Fruit fly (Drosophila melanogaster) whole organism, adult: ENCODE results near the gene CG12093.
A peak's percentile ranks its signal among the peaks of the same experiment; 100 is the strongest.

Source experiments
- CG11617 ChIP-seq: fragments of 200-800 bp; sonication (Bioruptor generic); optimal IDR thresholded peaks from 2 replicates; lab custom pipeline; 2017; ENCODE audit warnings: mild to moderate bottlenecking, missing biosample characterization, missing genetic modification reagents, missing genetic modification characterization
- CG12768 ChIP-seq: fragments of 200-800 bp; sonication (Bioruptor generic); optimal IDR thresholded peaks from 2 replicates; lab custom pipeline; 2017; ENCODE audit warnings: missing biosample characterization, missing genetic modification characterization, mild to moderate bottlenecking, moderate library complexity, missing genetic modification reagents
- CG14711 ChIP-seq: fragments of 200-800 bp; sonication (Bioruptor generic); optimal IDR thresholded peaks from 2 replicates; lab custom pipeline; 2018; ENCODE audit warnings: missing biosample characterization, mild to moderate bottlenecking, missing genetic modification characterization, moderate library complexity
- CG1620 ChIP-seq: fragments of 200-800 bp; sonication (Bioruptor generic); optimal IDR thresholded peaks from 2 replicates; lab custom pipeline; 2016; ENCODE audit warnings: missing biosample characterization, missing genetic modification characterization
- CG33017 ChIP-seq: fragments of 200-800 bp; sonication (Bioruptor generic); optimal IDR thresholded peaks from 2 replicates; lab custom pipeline; 2018; ENCODE audit warnings: missing biosample characterization, mild to moderate bottlenecking, missing genetic modification characterization, moderate library complexity
- CG5204 ChIP-seq: fragments of 200-800 bp; sonication (Bioruptor generic); optimal IDR thresholded peaks from 2 replicates; lab custom pipeline; 2016; ENCODE audit warnings: missing biosample characterization, missing genetic modification characterization
- CG7045 ChIP-seq: fragments of 200-800 bp; sonication (Bioruptor generic); optimal IDR thresholded peaks from 2 replicates; lab custom pipeline; 2017; ENCODE audit warnings: missing biosample characterization, mild to moderate bottlenecking, missing genetic modification characterization
- CG7101 ChIP-seq: fragments of 200-800 bp; sonication (Bioruptor generic); optimal IDR thresholded peaks from 2 replicates; lab custom pipeline; 2018; ENCODE audit warnings: missing biosample characterization, mild to moderate bottlenecking, missing genetic modification characterization, moderate library complexity
- Clk ChIP-seq: fragments of 200-800 bp; sonication (Bioruptor generic); optimal IDR thresholded peaks from 2 replicates; lab custom pipeline; 2017; ENCODE audit warnings: missing biosample characterization, missing genetic modification characterization
- Crg-1 ChIP-seq: fragments of 200-800 bp; sonication (Bioruptor generic); optimal IDR thresholded peaks from 2 replicates; lab custom pipeline; 2016; ENCODE audit warnings: missing biosample characterization, missing genetic modification characterization
- Hr96 ChIP-seq: fragments of 200-800 bp; sonication (Bioruptor generic); optimal IDR thresholded peaks from 2 replicates; lab custom pipeline; 2016; ENCODE audit warnings: missing biosample characterization, missing genetic modification characterization
- Mnt ChIP-seq: fragments of 200-800 bp; sonication (Bioruptor generic); optimal IDR thresholded peaks from 2 replicates; lab custom pipeline; 2016; ENCODE audit warnings: missing biosample characterization, mild to moderate bottlenecking, missing genetic modification characterization
- bab1 ChIP-seq: fragments of 200-800 bp; sonication (Bioruptor generic); optimal IDR thresholded peaks from 3 replicates; lab custom pipeline; 2019; ENCODE audit warnings: missing biosample characterization, mild to moderate bottlenecking, missing genetic modification characterization, moderate library complexity
- cic ChIP-seq: fragments of 200-800 bp; sonication (Bioruptor generic); optimal IDR thresholded peaks from 2 replicates; lab custom pipeline; 2017; ENCODE audit warnings: missing biosample characterization, mild to moderate bottlenecking, missing genetic modification characterization, moderate library complexity
- cnc ChIP-seq, 2 experiments: fragments of >200 bp; optimal IDR thresholded peaks; 2 replicates each; lab custom pipeline; 2017
- kay ChIP-seq: fragments of 200-800 bp; sonication (Bioruptor generic); peaks from one replicate; lab custom pipeline; 2016; ENCODE audit warnings: missing biosample characterization, missing genetic modification characterization, borderline replicate concordance
- ovo ChIP-seq: fragments of 200-800 bp; sonication (Bioruptor generic); optimal IDR thresholded peaks from 2 replicates; lab custom pipeline; 2016; ENCODE audit warnings: missing biosample characterization, missing genetic modification characterization
- pad ChIP-seq: fragments of 200-800 bp; sonication (Bioruptor generic); optimal IDR thresholded peaks from 3 replicates; lab custom pipeline; 2017; ENCODE audit warnings: missing biosample characterization, missing genetic modification characterization, mild to moderate bottlenecking, moderate library complexity, missing genetic modification reagents
- tj ChIP-seq: fragments of 200-800 bp; sonication (Bioruptor generic); optimal IDR thresholded peaks from 3 replicates; lab custom pipeline; 2017; ENCODE audit warnings: missing biosample characterization, mild to moderate bottlenecking, missing genetic modification characterization, moderate library complexity
- toe ChIP-seq: fragments of 200-800 bp; sonication (Bioruptor generic); optimal IDR thresholded peaks from 2 replicates; lab custom pipeline; 2016; ENCODE audit warnings: missing biosample characterization, missing genetic modification characterization

The CG12093 gene

DNA sequence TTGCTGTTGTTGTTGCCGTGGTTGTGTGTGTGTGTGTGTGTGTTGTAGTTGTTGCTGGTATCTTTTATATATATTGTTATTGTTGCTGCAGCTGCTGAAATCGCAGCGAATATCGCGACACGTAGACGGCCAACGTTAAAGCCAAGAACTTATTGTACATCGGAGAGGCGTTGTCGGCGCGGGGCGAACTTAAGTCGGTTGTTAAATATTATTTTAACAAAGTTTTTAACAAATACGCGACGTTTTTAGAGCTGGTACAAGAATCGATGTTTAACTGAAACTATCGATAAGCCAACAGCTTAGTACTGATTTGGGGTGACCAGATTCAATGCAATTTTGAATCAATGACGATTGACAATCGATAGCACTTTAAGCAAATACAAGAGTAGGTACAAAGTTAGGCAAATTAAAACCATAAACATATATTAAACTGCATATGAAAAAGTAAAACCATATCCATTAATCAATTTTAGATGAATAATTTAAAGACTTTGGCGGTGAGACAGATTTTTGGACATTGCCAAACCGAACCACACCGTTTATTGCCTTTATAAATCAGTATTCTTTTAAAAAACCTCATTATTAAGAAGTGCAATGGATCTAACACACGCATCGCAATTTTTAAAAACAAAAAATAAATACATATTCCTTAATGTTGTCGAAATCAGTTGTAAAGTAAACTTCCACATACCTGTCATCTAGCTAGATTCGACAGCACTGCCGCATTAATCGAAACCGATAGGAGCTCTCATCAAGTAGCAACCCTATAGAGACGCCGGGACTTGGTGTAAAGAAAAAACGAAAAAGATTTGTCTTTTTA, 7.3 kb downstream of the CG12093 start, which contains the start of the genes Mrtf and Non2:
Gene Mrtf (minus strand): TSS at position 268 of the 820 bp plus-strand sequence.
Gene Non2 (plus strand): TSS at position 731 of the 820 bp plus-strand sequence.
- TF ChIP-seq kay (GFP tag; lab: Kevin White, UChicago), result peak; percentile 48
- peak; percentile 39 for TF ChIP-seq bab1 (GFP tag; lab: Kevin White, UChicago)
- TF ChIP-seq cic (GFP tag; lab: Kevin White, UChicago), result no peak
- peak; percentile 4 for TF ChIP-seq tj (GFP tag; lab: Kevin White, UChicago)
- TF ChIP-seq CG7101 (tag; lab: Kevin White, UChicago), result peak; percentile 63
- TF ChIP-seq Clk (GFP tag; lab: Kevin White, UChicago), result peak; percentile 23
- TF ChIP-seq CG33017 (tag; lab: Kevin White, UChicago), result peak; percentile 14
- peak; percentile 42 for TF ChIP-seq ovo
- peak; percentile 2 for TF ChIP-seq CG7045
- peak; percentile 86 for TF ChIP-seq toe
- peak; percentile 63 for TF ChIP-seq CG11617 (GFP tag; lab: Kevin White, UChicago)
- peak; percentile 64 for TF ChIP-seq CG12768 (GFP tag; lab: Kevin White, UChicago)
- peak; percentile 84 for TF ChIP-seq CG5204 (GFP tag; lab: Kevin White, UChicago)
- no peak for TF ChIP-seq cnc (optimal IDR thresholded peaks at IDR 0.05; lab: Kevin White, UChicago)
- peak; percentile 34 for TF ChIP-seq Mnt
- peak; percentile 13 for TF ChIP-seq Crg-1
- peak; percentile 79 for TF ChIP-seq Hr96 (GFP tag; lab: Kevin White, UChicago)
- TF ChIP-seq CG14711 (tag; lab: Kevin White, UChicago), result peak; percentile 96
- TF ChIP-seq pad (GFP tag; lab: Kevin White, UChicago), result peak; percentile 18
- TF ChIP-seq CG1620 (GFP tag; lab: Kevin White, UChicago), result peak; percentile 71

DNA sequence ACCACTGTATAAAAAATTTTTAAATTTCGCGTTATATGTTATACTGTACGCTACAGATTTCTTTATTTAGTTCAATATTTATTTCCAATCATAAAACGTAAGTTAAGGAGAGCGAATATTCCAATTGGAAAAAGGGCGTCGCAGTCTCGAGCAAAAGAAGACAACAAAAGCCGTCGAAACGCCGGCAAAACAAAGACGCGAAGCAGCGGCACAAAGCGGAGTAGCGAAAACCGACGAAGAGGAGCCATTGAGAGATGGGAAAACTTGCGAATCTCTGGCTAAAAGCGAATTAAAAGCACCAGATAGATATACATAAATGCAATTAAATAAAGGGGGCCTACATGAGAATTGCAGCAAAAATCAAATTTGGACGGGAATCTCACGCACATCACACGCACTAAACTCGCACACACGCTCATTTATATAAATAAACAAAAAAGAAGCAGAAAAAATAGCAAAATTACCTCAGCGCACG, 8.0 kb downstream of the CG12093 start:
- TF ChIP-seq ovo, result no peak
- TF ChIP-seq Mnt, result peak; percentile 25
- TF ChIP-seq Crg-1, result no peak

DNA sequence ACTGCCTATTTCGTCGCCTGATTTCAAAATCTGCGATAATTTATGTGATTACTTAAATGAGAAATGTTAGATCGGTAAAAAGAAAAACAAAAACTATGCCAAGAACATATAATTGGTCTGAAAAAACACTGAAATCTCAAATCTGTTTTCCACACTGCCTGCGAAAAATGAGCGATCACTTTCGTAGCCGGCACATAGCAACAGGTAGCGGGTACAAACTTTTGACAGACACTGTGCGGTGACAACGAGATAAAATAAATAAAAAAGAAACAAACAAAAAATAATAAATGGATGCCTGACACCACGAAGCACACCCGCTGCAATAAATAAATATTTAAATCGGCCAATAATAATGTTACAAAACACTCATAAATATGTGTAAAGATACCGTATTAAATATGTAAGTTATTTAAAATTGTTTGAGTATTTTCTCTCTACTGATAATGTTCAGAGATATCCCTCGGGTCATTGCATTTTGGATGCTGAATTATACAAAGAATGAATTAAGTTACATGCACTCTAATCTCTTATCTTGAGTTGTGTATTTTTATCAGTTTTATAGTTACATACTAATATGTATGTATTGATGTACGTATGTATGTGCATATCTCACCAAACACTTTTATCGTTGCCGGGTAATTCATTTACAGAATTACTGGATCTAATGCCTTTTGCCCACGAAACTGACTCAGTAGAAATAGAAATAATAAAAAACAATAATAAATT, 8.6 kb downstream of the CG12093 start:
- TF ChIP-seq Crg-1, result no peak
- TF ChIP-seq kay (GFP tag; lab: Kevin White, UChicago), result peak; percentile 94

DNA sequence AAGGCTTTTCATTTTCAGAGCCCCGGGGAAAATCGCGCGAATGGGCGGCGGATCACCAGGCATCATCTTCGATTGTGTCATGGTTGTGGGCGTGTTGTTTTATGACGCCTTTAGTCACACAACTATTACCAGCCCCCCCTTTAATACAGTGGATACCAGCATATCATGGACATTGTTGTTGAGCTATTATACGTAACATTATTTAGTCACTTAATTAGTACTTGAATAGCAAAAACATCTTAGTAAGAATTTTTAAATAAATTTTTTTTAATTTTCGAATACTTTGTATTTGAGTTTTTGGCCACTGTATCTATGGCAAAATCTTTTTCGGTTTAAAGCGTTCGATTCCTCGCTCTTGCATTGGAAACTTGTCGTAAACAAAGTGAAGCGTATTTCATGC, 10.0 kb downstream of the CG12093 start:
- no peak for TF ChIP-seq CG33017 (tag; lab: Kevin White, UChicago)
- no peak for TF ChIP-seq pad (GFP tag; lab: Kevin White, UChicago)
- TF ChIP-seq bab1 (GFP tag; lab: Kevin White, UChicago), result no peak
- no peak for TF ChIP-seq cnc (optimal IDR thresholded peaks at IDR 0.05; lab: Kevin White, UChicago)

DNA sequence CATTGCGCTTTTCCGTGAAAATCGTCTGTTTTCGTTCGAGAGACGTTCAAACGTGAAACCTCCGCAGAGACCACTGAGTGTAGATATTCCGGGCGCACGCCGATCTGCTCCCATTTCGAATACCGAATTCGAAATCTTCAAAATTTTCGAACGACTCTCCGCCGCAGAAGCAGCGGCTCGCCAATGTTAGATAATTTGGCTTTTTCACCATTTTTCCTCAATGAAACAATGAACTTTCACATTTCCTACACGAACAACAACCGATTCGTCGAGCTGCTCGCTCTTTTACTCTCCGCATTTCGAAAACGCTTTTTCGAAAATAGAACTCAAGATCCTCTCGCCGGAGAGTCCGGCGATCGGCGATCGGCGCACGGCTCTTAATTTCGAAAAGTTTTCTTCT, 11.7 kb downstream of the CG12093 start:
- no peak for TF ChIP-seq pad (GFP tag; lab: Kevin White, UChicago)
- TF ChIP-seq CG33017 (tag; lab: Kevin White, UChicago), result no peak
- no peak for TF ChIP-seq cnc (optimal IDR thresholded peaks at IDR 0.05; lab: Kevin White, UChicago)
- no peak for TF ChIP-seq Crg-1
- TF ChIP-seq CG11617 (GFP tag; lab: Kevin White, UChicago), result no peak
- TF ChIP-seq kay (GFP tag; lab: Kevin White, UChicago), result no peak
- TF ChIP-seq CG1620 (GFP tag; lab: Kevin White, UChicago), result no peak
- no peak for TF ChIP-seq Clk (GFP tag; lab: Kevin White, UChicago)
- no peak for TF ChIP-seq tj (GFP tag; lab: Kevin White, UChicago)
- no peak for TF ChIP-seq CG7045
- TF ChIP-seq CG12768 (GFP tag; lab: Kevin White, UChicago), result no peak
- TF ChIP-seq bab1 (GFP tag; lab: Kevin White, UChicago), result no peak
- TF ChIP-seq Hr96 (GFP tag; lab: Kevin White, UChicago), result no peak
- no peak for TF ChIP-seq toe
- no peak for TF ChIP-seq CG7101 (tag; lab: Kevin White, UChicago)

DNA sequence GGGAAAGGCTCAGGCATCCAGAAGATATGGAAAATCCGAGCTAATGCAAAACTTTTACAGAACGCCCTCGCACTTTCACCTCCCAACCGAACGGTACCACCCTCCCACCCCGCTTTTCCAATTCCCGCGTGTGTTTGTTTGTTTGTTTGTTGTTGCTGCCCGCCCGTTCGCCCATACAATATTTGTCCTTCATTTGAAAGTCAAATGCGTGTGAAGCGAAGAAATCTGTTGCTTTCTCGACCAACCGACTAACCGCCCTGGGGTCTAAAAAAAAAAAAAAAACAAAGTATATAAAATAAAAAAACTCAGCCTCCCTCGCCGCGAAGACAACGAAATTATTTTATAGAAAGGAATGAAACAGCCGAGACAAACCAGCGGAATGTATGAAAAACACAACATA, 25.4 kb downstream of the CG12093 start:
- TF ChIP-seq pad (GFP tag; lab: Kevin White, UChicago) (no peak), toe (no peak), CG5204 (GFP tag; lab: Kevin White, UChicago) (no peak), CG11617 (GFP tag; lab: Kevin White, UChicago) (no peak), Clk (GFP tag; lab: Kevin White, UChicago) (no peak), cic (GFP tag; lab: Kevin White, UChicago) (no peak), CG1620 (GFP tag; lab: Kevin White, UChicago) (no peak), bab1 (GFP tag; lab: Kevin White, UChicago) (no peak), kay (GFP tag; lab: Kevin White, UChicago) (no peak), Crg-1 (no peak), ovo (no peak), cnc (optimal IDR thresholded peaks at IDR 0.05; lab: Kevin White, UChicago) (no peak), CG14711 (tag; lab: Kevin White, UChicago) (no peak), CG7045 (no peak)
